Fruit fly (Drosophila melanogaster) whole organism, embryonic: Measurements from ENCODE around the gene NFAT.

ENCODE experiments used
- B-H1 ChIP-seq: fragments of 200-800 bp; sonication (Bioruptor generic); IDR thresholded peaks from 3 replicates; pipeline ENCODE4 v1.3.6; 2022; ENCODE audit warnings: missing biosample characterization, missing genetic modification characterization
- CG10431 ChIP-seq: fragments of 200-800 bp; sonication (Bioruptor generic); optimal IDR thresholded peaks from 3 replicates; lab custom pipeline; 2018; ENCODE audit warnings: missing biosample characterization, mild to moderate bottlenecking, missing genetic modification characterization
- CG12219 ChIP-seq: fragments of 200-800 bp; sonication (Bioruptor generic); optimal IDR thresholded peaks from 3 replicates; lab custom pipeline; 2018; ENCODE audit warnings: missing biosample characterization, mild to moderate bottlenecking, missing genetic modification characterization
- CG12236 ChIP-seq: fragments of 200-800 bp; sonication (Bioruptor generic); optimal IDR thresholded peaks from 2 replicates; lab custom pipeline; 2016; ENCODE audit warnings: missing biosample characterization, missing genetic modification characterization
- CG13624 ChIP-seq: fragments of 200-800 bp; sonication (Bioruptor generic); optimal IDR thresholded peaks from 2 replicates; lab custom pipeline; 2016; ENCODE audit warnings: missing biosample characterization, missing genetic modification characterization
- CG13894 ChIP-seq: fragments of 200-800 bp; sonication (Bioruptor generic); optimal IDR thresholded peaks from 3 replicates; lab custom pipeline; 2018; ENCODE audit warnings: missing biosample characterization, mild to moderate bottlenecking, missing genetic modification characterization, moderate library complexity
- CG14441 ChIP-seq: fragments of 200-800 bp; sonication (Bioruptor generic); IDR thresholded peaks from 2 replicates; pipeline ENCODE4 v1.3.6; 2022; ENCODE audit warnings: missing biosample characterization, missing genetic modification characterization
- CG17829 ChIP-seq: fragments of 200-800 bp; optimal IDR thresholded peaks from 2 replicates; lab custom pipeline; 2019; ENCODE audit warnings: missing biosample characterization, mild to moderate bottlenecking, missing genetic modification characterization, moderate library complexity
- CG18262 ChIP-seq: fragments of 200-800 bp; optimal IDR thresholded peaks from 3 replicates; lab custom pipeline; 2019; ENCODE audit warnings: missing biosample characterization, mild to moderate bottlenecking, missing genetic modification characterization, moderate library complexity
- CG18599 ChIP-seq: fragments of 200-800 bp; sonication (Bioruptor generic); optimal IDR thresholded peaks from 3 replicates; lab custom pipeline; 2017; ENCODE audit warnings: missing biosample characterization, missing genetic modification characterization, mild to moderate bottlenecking, moderate library complexity, missing genetic modification reagents
- CG2116 ChIP-seq: fragments of 200-800 bp; sonication (Bioruptor generic); optimal IDR thresholded peaks from 3 replicates; lab custom pipeline; 2018; ENCODE audit warnings: missing biosample characterization, mild to moderate bottlenecking, missing genetic modification characterization
- CG34224 ChIP-seq: fragments of 200-800 bp; sonication (Bioruptor generic); IDR thresholded peaks from 3 replicates; pipeline ENCODE4 v1.3.6; 2022; ENCODE audit warnings: missing biosample characterization, missing genetic modification characterization; ENCODE audit not compliant: partially characterized antibody
- CG6254 ChIP-seq: fragments of 200-800 bp; sonication (Bioruptor generic); optimal IDR thresholded peaks from 3 replicates; lab custom pipeline; 2017; ENCODE audit warnings: mild to moderate bottlenecking, missing biosample characterization, missing genetic modification reagents, missing genetic modification characterization
- CG6813 ChIP-seq: fragments of 200-800 bp; sonication (Bioruptor generic); optimal IDR thresholded peaks from 2 replicates; lab custom pipeline; 2017; ENCODE audit warnings: missing biosample characterization, missing genetic modification characterization, mild to moderate bottlenecking, moderate library complexity, missing genetic modification reagents
- CG9817 ChIP-seq: fragments of 200-800 bp; sonication (Bioruptor generic); optimal IDR thresholded peaks from 2 replicates; lab custom pipeline; 2018; ENCODE audit warnings: missing biosample characterization, mild to moderate bottlenecking, missing genetic modification characterization, moderate library complexity
- CrebB ChIP-seq: fragments of 200-800 bp; sonication (Bioruptor generic); optimal IDR thresholded peaks from 3 replicates; lab custom pipeline; 2018; ENCODE audit warnings: missing biosample characterization, mild to moderate bottlenecking, missing genetic modification characterization
- D ChIP-seq, 2 experiments: fragments of 200-800 bp in 1 of 2; fragments of >200 bp in 1 of 2; sonication (Bioruptor generic) in 1 of 2; optimal IDR thresholded peaks; 2 replicates in 1 of 2; 3 replicates in 1 of 2; lab custom pipeline; 2017; ENCODE audit warnings: mild to moderate bottlenecking in 1 of 2, missing biosample characterization in 1 of 2, missing genetic modification characterization in 1 of 2, missing genetic modification reagents in 1 of 2
- D19A ChIP-seq: fragments of 200-800 bp; optimal IDR thresholded peaks from 3 replicates; lab custom pipeline; 2019; ENCODE audit warnings: missing biosample characterization, mild to moderate bottlenecking, missing genetic modification characterization, moderate library complexity
- Dbx ChIP-seq: fragments of 200-800 bp; sonication (Bioruptor generic); IDR thresholded peaks from 3 replicates; pipeline ENCODE4 v1.3.6; 2022; ENCODE audit warnings: missing biosample characterization, missing genetic modification characterization
- Dll ChIP-seq: fragments of 200-800 bp; sonication (Bioruptor generic); IDR thresholded peaks from 4 replicates; pipeline ENCODE4 v1.3.6; 2022; ENCODE audit warnings: missing biosample characterization, missing genetic modification characterization; ENCODE audit not compliant: partially characterized antibody
- Dref ChIP-seq: fragments of 200-800 bp; sonication (Bioruptor generic); IDR thresholded peaks from 2 replicates; pipeline ENCODE4 v1.3.6; 2022; ENCODE audit warnings: missing biosample characterization, missing genetic modification characterization
- E2f1 ChIP-seq: fragments of 200-800 bp; sonication (Bioruptor generic); IDR thresholded peaks from 2 replicates; pipeline ENCODE4 v1.3.6; 2022; ENCODE audit warnings: missing biosample characterization, missing genetic modification characterization
- Fer1 ChIP-seq: fragments of 200-800 bp; sonication (Bioruptor generic); optimal IDR thresholded peaks from 2 replicates; lab custom pipeline; 2017; ENCODE audit warnings: missing biosample characterization, mild to moderate bottlenecking, missing genetic modification characterization
- HLH4C ChIP-seq: fragments of 200-800 bp; sonication (Bioruptor generic); IDR thresholded peaks from 3 replicates; pipeline ENCODE4 v1.3.6; 2022; ENCODE audit warnings: missing biosample characterization, missing genetic modification characterization; ENCODE audit not compliant: partially characterized antibody
- Oli ChIP-seq: fragments of 200-800 bp; sonication (Bioruptor generic); optimal IDR thresholded peaks from 2 replicates; lab custom pipeline; 2018; ENCODE audit warnings: missing biosample characterization, mild to moderate bottlenecking, missing genetic modification characterization, moderate library complexity
- Sry-δ ChIP-seq: fragments of 200-800 bp; sonication (Bioruptor generic); optimal IDR thresholded peaks from 2 replicates; lab custom pipeline; 2016; ENCODE audit warnings: missing biosample characterization, missing genetic modification characterization
- YL-1 ChIP-seq: fragments of 200-800 bp; sonication (Bioruptor generic); optimal IDR thresholded peaks from 3 replicates; lab custom pipeline; 2017; ENCODE audit warnings: missing biosample characterization, mild to moderate bottlenecking, missing genetic modification characterization
- caup ChIP-seq: fragments of 200-800 bp; sonication (Bioruptor generic); optimal IDR thresholded peaks from 3 replicates; lab custom pipeline; 2017; ENCODE audit warnings: missing biosample characterization, mild to moderate bottlenecking, missing genetic modification characterization, moderate library complexity; ENCODE audit not compliant: severe bottlenecking
- dan ChIP-seq: fragments of 200-800 bp; sonication (Bioruptor generic); IDR thresholded peaks from 2 replicates; pipeline ENCODE4 v1.3.6; 2022; ENCODE audit warnings: missing biosample characterization, missing genetic modification characterization
- dpn ChIP-seq, 2 experiments: fragments of 200-800 bp; sonication (Bioruptor generic); optimal IDR thresholded peaks; 3 replicates each; lab custom pipeline; 2016; ENCODE audit warnings: missing biosample characterization in 2 of 2, missing genetic modification characterization in 2 of 2
- eve ChIP-seq, 2 experiments: fragments of >200 bp; optimal IDR thresholded peaks; 2 replicates each; lab custom pipeline; 2017; ENCODE audit warnings: missing biosample characterization in 2 of 2, missing genetic modification characterization in 2 of 2
- gsb-n ChIP-seq: fragments of 200-800 bp; sonication (Bioruptor generic); optimal IDR thresholded peaks from 3 replicates; lab custom pipeline; 2018; ENCODE audit warnings: missing biosample characterization, mild to moderate bottlenecking, missing genetic modification characterization
- hbn ChIP-seq: fragments of 200-800 bp; sonication (Bioruptor generic); IDR thresholded peaks from 2 replicates; pipeline ENCODE4 v1.3.6; 2022; ENCODE audit warnings: missing biosample characterization, missing genetic modification characterization; ENCODE audit not compliant: partially characterized antibody
- peb ChIP-seq: fragments of 200-800 bp; sonication (Bioruptor generic); IDR thresholded peaks from 2 replicates; pipeline ENCODE4 v1.3.6; 2022; ENCODE audit warnings: missing biosample characterization, missing genetic modification characterization
- pros ChIP-seq: fragments of 200-800 bp; sonication (Bioruptor generic); optimal IDR thresholded peaks from 3 replicates; lab custom pipeline; 2019; ENCODE audit warnings: missing biosample characterization, mild to moderate bottlenecking, missing genetic modification characterization, moderate library complexity
- sens ChIP-seq: fragments of 200-800 bp; sonication (Bioruptor generic); peaks from one replicate; lab custom pipeline; 2016; ENCODE audit warnings: missing biosample characterization, missing genetic modification characterization
- slp2 ChIP-seq: fragments of 200-800 bp; sonication (Bioruptor generic); optimal IDR thresholded peaks from 2 replicates; lab custom pipeline; 2016; ENCODE audit warnings: missing biosample characterization, missing genetic modification characterization
- ssp ChIP-seq: fragments of 200-800 bp; sonication (Bioruptor generic); IDR thresholded peaks from 2 replicates; pipeline ENCODE4 v1.3.6; 2022; ENCODE audit warnings: missing biosample characterization, missing genetic modification characterization
- tgo ChIP-seq: fragments of 200-800 bp; sonication (Bioruptor generic); IDR thresholded peaks from 3 replicates; pipeline ENCODE4 v1.3.6; 2022; ENCODE audit warnings: missing biosample characterization, missing genetic modification characterization
- tll ChIP-seq, 2 experiments: fragments of 200-800 bp in 1 of 2; fragments of >200 bp in 1 of 2; sonication (Bioruptor generic) in 1 of 2; optimal IDR thresholded peaks; 2 replicates each; lab custom pipeline; 2017 to 2019; ENCODE audit warnings: missing biosample characterization in 2 of 2, missing genetic modification characterization in 2 of 2, mild to moderate bottlenecking in 1 of 2, moderate library complexity in 1 of 2
- toy ChIP-seq: fragments of 200-800 bp; sonication (Bioruptor generic); IDR thresholded peaks from 2 replicates; pipeline ENCODE4 v1.3.6; 2022; ENCODE audit warnings: missing biosample characterization, missing genetic modification characterization

The NFAT gene

dm6 chrX:13667656-13668055, 43.1 kb downstream of the NFAT start, which contains the start of the genes DNAlig4 and CG11164 (continued):
- TF ChIP-seq tll (GFP tag; optimal IDR thresholded peaks at IDR 0.05; lab: Kevin White, UChicago) (peak in 1 of 2 experiments; percentile 8), CG6813 (GFP tag; lab: Kevin White, UChicago) (no peak), CG9817 (tag; lab: Kevin White, UChicago) (no peak), YL-1 (no peak), CG6254 (GFP tag; lab: Kevin White, UChicago) (no peak), Dbx (GFP tag; lab: Robert Waterston, UW) (no peak), CG18599 (GFP tag; lab: Kevin White, UChicago) (no peak), E2f1 (GFP tag; lab: Robert Waterston, UW) (peak; percentile 26; the same call in 1 of the 2 replicates), ssp (no peak), caup (GFP tag; lab: Kevin White, UChicago) (no peak), Fer1 (GFP tag; lab: Kevin White, UChicago) (no peak), CG12219 (GFP tag; lab: Kevin White, UChicago) (no peak), Oli (tag; lab: Kevin White, UChicago) (no peak), sens (peak; percentile 16), CG12236 (GFP tag; lab: Kevin White, UChicago) (no peak), eve (GFP tag; optimal IDR thresholded peaks at IDR 0.05; lab: Kevin White, UChicago) (no peak), dpn (GFP tag; optimal IDR thresholded peaks at IDR 0.05; lab: Kevin White, UChicago) (no peak), gsb-n (tag; lab: Kevin White, UChicago) (no peak), toy (GFP tag; lab: Robert Waterston, UW) (no peak), pros (GFP tag; lab: Kevin White, UChicago) (no peak), CG17829 (tag; lab: Kevin White, UChicago) (no peak), slp2 (GFP tag; lab: Kevin White, UChicago) (no peak), Dll (GFP tag; lab: Robert Waterston, UW) (peak; percentile 33; the same call in 1 of the 4 replicates), D (optimal IDR thresholded peaks at IDR 0.05; lab: Kevin White, UChicago) (no peak), D (GFP tag; optimal IDR thresholded peaks at IDR 0.05; lab: Kevin White, UChicago) (no peak), CG13894 (tag; lab: Kevin White, UChicago) (no peak), Sry-δ (GFP tag; lab: Kevin White, UChicago) (peak; percentile 6), CG13624 (no peak), CG10431 (GFP tag; lab: Kevin White, UChicago) (no peak), B-H1 (GFP tag; lab: Robert Waterston, UW) (no peak), HLH4C (GFP tag; lab: Robert Waterston, UW) (0 out of 3 replicates have a peak, but pooled peaks have one; percentile 39), Dref (peak; percentile 41), CG34224 (GFP tag; lab: Robert Waterston, UW) (peak; percentile 31; the same call in 1 of the 3 replicates), D19A (tag; lab: Kevin White, UChicago) (no peak), CG18262 (tag; lab: Kevin White, UChicago) (no peak), CrebB (tag; lab: Kevin White, UChicago) (no peak), tgo (no peak), CG2116 (GFP tag; lab: Kevin White, UChicago) (peak; percentile 45), CG14441 (GFP tag; lab: Robert Waterston, UW) (no peak), peb (GFP tag; lab: Robert Waterston, UW) (no peak), hbn (GFP tag; lab: Robert Waterston, UW) (0 out of 2 replicates have a peak, but pooled peaks have one; percentile 27), dan (GFP tag; lab: Robert Waterston, UW) (no peak)
